Worm (Caenorhabditis elegans): Measurements from ENCODE around the gene ZK377.15.

DNA sequence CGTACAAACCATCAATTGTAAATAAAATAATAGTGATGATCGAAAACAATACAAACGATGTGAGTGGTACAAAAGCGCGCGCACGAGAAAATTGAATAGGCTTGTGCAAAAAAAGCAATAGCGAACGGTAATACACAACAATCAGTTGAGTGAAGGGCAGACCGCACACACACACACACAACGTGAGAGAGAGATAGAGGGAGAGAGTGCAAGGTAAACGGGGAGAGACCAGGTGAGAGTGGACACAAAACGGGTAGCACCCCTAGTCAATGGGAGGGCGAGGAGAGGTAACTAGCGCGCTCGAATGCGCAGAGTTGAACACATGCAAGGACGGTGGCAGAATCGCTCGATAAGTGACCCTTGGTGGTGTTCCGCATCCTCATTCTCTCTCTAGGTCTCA lies 6.5 kb upstream of the ZK377.15 start:
- TF ChIP-seq W03F9.2 (tag; optimal IDR thresholded peaks at IDR 0.05), result no peak
- no peak for TF ChIP-seq dao-5 (tag; optimal IDR thresholded peaks at IDR 0.05)
- TF ChIP-seq him-1 (tag; optimal IDR thresholded peaks at IDR 0.05), result no peak
